Fruit fly (Drosophila melanogaster) whole organism: ENCODE measurements around the gene MSBP.

Experiments used
- CG8478 ChIP-seq: fragments of >200 bp; optimal IDR thresholded peaks from 2 replicates; lab custom pipeline; 2018; ENCODE audit warnings: inconsistent platforms
- Dll ChIP-seq: fragments of >200 bp; optimal IDR thresholded peaks from 2 replicates; lab custom pipeline; 2017
- EcR ChIP-seq, 2 experiments: fragments of >200 bp; optimal IDR thresholded peaks; 2 replicates each; lab custom pipeline; 2017; ENCODE audit warnings: missing biosample characterization in 2 of 2, missing genetic modification characterization in 2 of 2, missing genetic modification reagents in 2 of 2
- pan ChIP-seq: fragments of >200 bp; optimal IDR thresholded peaks from 2 replicates; lab custom pipeline; 2017
- psq ChIP-seq: fragments of >200 bp; optimal IDR thresholded peaks from 2 replicates; lab custom pipeline; 2017
- usp ChIP-seq: fragments of >200 bp; optimal IDR thresholded peaks from 2 replicates; lab custom pipeline; 2017; ENCODE audit warnings: missing biosample characterization, missing genetic modification characterization, mixed read lengths

MSBP gene

DNA sequence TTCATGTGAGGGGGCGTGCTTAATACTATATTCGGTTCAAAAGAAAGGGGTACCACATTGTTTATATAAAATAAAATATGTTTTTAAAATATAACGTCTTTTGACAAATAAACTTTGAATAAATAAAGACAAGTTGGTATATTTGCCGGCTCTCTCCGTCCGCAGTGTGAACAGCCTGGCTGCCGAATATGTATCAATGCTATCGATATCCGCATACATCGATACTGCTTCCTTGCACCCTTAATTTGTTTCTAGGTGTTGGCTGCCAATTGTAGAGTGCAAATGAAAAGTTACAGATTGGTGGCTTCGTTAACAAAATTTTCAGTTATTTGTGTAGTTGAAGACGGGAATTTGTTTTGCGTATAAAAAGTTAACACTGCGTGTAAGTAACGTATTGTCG, 30.0 kb downstream of the MSBP start, which contains the start of gene Gbeta13F:
Gene Gbeta13F (plus strand): TSS at position 247 of the 400 bp plus-strand sequence.
- no peak for TF ChIP-seq EcR (GFP tag; optimal IDR thresholded peaks at IDR 0.05; lab: Kevin White, UChicago)
- no peak for TF ChIP-seq Dll (lab: Kevin White, UChicago)
- no peak for TF ChIP-seq psq (lab: Kevin White, UChicago)
- TF ChIP-seq usp: no peak
- no peak for TF ChIP-seq CG8478
- TF ChIP-seq pan (lab: Kevin White, UChicago): no peak

DNA sequence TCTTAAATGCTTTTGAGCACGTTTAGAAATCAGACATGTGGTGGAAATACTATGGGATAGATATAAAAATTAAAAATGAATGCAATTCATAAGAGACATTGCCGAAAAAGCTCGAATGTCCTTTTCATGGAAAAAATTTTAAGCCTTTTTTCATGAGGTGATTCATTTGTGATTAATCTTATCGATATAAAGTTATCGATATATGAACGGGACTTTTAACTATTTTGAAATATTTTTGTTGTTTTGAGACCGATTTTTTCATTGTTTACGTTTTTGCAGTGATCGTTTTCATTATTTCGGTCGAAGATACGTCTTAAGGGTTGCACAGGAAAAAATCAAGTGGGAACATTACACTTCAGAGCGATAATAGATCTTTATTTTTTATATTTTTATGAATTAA, 30.5 kb downstream of the MSBP start, which contains the start of gene AlkB:
Gene AlkB (minus strand): TSS at position 101 of the 400 bp plus-strand sequence.
- TF ChIP-seq Dll (lab: Kevin White, UChicago): no peak
- TF ChIP-seq EcR (GFP tag; optimal IDR thresholded peaks at IDR 0.05; lab: Kevin White, UChicago): no peak
- TF ChIP-seq pan (lab: Kevin White, UChicago): no peak
- no peak for TF ChIP-seq psq (lab: Kevin White, UChicago)
- TF ChIP-seq usp: no peak
- no peak for TF ChIP-seq CG8478

DNA sequence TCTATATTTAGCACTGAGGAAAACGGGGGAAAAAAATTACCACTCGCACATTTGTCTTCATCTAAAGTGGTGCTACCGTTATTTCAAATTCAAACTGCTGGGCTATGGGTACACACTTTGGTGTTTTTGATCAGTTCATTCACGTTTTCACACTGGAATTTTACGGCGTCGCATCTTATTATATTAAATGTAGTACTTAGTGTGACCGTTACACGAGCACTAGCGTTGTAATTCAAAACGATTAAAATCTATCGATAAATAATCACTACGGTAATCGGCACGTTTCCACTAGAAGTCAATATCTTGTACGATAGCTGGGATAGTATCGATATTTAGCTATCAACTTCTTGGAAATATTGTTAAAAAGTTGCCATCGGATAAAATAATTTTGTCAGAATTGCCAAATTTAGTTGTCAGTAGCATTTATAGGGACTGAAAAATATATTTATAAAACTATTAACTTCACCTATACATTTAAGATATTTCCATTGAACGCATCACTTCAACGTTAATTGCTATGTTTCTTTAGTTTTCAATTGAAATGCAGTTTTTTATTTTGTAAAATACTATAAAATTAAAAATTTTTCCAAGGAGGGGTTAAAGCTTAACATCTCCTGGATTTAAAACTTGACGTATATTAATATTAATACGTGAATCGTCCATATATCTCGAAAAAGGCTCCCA, 32.2 kb downstream of the MSBP start, which contains the start of the genes CG46440 and Myb:
Gene CG46440 (minus strand): TSS at position 223 of the 684 bp plus-strand sequence.
Gene Myb (minus strand): TSS at position 223 of the 684 bp plus-strand sequence.
- no peak for TF ChIP-seq EcR (GFP tag; optimal IDR thresholded peaks at IDR 0.05; lab: Kevin White, UChicago)
- TF ChIP-seq psq (lab: Kevin White, UChicago): no peak
- no peak for TF ChIP-seq Dll (lab: Kevin White, UChicago)
- no peak for TF ChIP-seq CG8478
- no peak for TF ChIP-seq pan (lab: Kevin White, UChicago)
- TF ChIP-seq usp: no peak

DNA sequence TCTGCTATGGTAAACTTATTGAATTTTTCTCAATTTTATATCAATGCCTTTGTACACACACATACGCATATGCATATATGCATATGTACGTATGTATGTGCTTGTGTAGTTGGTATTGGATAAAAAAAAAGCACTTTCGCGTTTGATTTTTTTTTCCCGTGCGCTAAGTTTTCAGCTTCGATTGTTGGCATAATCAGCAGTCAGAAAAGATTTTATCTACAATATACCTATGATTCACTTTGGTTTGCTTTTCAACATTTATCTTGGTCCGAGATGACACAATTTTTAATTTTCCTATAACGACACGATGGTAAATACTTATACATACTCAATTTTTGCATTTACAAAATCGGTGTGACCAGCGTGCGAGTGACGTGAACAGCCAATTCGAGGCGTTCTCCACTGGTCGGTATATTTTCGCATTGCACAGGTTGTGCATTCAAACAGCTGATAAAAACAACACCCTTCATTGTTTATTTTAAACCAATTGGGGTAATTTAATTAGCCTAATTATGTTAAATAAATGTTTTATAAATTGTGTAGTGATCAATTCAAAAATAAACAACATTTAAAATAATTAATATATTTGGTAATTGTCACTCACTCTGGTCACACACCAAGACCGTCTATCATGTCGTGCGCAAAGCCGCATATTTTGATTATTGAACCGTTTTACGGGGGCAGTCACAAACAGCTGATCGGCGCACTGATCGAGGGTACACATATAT, 36.9 kb downstream of the MSBP start, which contains the start of the genes UBL3 and CG15914:
Gene UBL3 (minus strand): TSS at position 361 of the 728 bp plus-strand sequence.
Gene CG15914 (plus strand): TSS at position 607 of the 728 bp plus-strand sequence.
- no peak for TF ChIP-seq Dll (lab: Kevin White, UChicago)
- no peak for TF ChIP-seq psq (lab: Kevin White, UChicago)

DNA sequence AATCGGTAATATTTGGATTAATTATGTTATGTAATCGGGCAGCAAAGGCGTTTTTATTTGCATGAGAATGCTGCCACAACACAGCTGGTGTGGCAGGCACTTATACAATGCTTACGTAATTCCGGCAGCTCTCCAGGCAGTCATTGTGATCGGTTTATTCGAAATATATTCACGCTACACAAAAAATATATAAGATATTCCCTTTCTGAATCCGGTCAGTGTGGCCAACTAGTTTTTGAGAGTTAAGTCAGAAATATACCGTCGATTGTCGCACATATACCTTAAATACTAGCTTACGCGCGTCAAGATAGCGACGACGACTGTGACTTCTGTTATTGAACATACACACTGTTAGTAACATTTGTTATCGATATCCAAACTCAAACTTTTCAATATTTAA, 40.9 kb downstream of the MSBP start, which contains the start of gene sun:
Gene sun (minus strand): TSS at position 238 of the 400 bp plus-strand sequence.
- TF ChIP-seq psq (lab: Kevin White, UChicago) (no peak), EcR (GFP tag; optimal IDR thresholded peaks at IDR 0.05; lab: Kevin White, UChicago) (no peak), pan (lab: Kevin White, UChicago) (no peak), Dll (lab: Kevin White, UChicago) (no peak), CG8478 (no peak), usp (no peak)

DNA sequence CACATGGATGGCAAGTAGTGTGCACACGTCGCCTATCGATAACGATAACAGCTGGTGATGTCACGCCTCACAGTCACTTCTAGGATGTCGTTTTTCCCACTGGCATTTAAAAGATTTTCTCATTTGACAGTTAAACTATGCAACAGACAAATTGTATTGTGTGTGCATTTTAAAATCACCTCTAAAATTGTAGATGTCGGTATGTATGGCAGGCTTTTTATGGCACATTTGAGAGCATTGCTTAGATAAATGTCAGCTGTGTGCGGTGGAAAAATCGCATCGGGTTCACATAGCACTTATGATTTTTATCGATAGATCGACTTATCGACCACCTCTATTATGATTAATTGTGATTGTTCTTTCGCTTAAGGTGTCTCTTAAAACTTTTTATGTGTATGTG, 45.8 kb downstream of the MSBP start, which contains the start of the genes ArgRS and CG8578:
Gene ArgRS (minus strand): TSS at position 7 of the 400 bp plus-strand sequence.
Gene CG8578 (plus strand): TSS at position 338 of the 400 bp plus-strand sequence.
- TF ChIP-seq Dll (lab: Kevin White, UChicago): no peak
- TF ChIP-seq pan (lab: Kevin White, UChicago): no peak
- no peak for TF ChIP-seq psq (lab: Kevin White, UChicago)
- TF ChIP-seq usp: no peak
- TF ChIP-seq EcR (GFP tag; optimal IDR thresholded peaks at IDR 0.05; lab: Kevin White, UChicago): no peak
- no peak for TF ChIP-seq CG8478

DNA sequence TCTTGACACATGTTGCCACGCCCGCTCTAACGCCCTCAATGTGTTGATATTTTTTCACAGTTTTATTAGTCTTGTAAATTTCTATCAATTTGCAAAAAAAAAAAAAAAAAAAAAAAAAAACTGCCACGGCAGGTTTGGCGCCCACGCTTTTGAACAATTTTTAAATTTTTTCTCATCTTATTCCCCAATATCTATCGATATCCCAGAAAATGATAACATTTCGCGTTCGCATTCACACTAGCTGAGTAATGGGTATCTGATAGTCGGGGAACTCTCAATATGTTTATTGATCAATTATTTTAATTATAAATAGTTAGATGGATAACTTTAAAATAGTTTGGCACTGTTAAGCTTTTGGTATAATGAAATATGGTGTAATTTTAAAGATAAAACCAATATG, 48.6 kb downstream of the MSBP start:
- TF ChIP-seq CG8478 (no peak), usp (no peak), Dll (lab: Kevin White, UChicago) (no peak), psq (lab: Kevin White, UChicago) (no peak), pan (lab: Kevin White, UChicago) (no peak), EcR (GFP tag; optimal IDR thresholded peaks at IDR 0.05; lab: Kevin White, UChicago) (no peak)

DNA sequence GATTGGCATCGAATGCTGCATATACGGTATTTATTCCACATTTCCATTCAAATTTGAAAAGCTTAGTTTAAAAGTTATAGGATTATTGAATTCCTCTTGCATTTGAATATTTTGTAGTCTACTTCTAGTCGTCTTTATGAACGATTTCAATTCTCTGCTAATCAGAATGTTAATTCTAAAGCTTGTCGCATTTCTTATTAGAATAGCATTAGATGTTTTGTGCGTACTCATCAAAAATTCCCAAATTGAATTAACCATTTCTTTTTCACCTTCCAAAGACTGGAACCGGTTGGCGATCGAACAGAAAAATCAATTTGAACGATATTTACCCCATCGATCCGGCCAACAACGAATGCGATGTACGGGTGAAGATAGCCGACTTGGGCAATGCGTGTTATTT, 49.9 kb downstream of the MSBP start:
- TF ChIP-seq psq (lab: Kevin White, UChicago) (no peak), CG8478 (no peak), usp (no peak), EcR (GFP tag; optimal IDR thresholded peaks at IDR 0.05; lab: Kevin White, UChicago) (no peak), Dll (lab: Kevin White, UChicago) (no peak), pan (lab: Kevin White, UChicago) (no peak)
